Worm (Caenorhabditis elegans) whole organism, L2 larva: ENCODE results near the gene srz-64.

Experiments
- C34F6.9 ChIP-seq: fragments of 150-350 bp; optimal IDR thresholded peaks from 2 replicates; lab custom pipeline; 2014; ENCODE audit warnings: missing biosample characterization, missing genetic modification characterization
- F13H6.1 ChIP-seq: sonication (generic microtip); optimal IDR thresholded peaks from 2 replicates; lab custom pipeline; 2016; ENCODE audit warnings: missing genetic modification characterization, missing compliant biosample characterization
- Y55F3AM.14 ChIP-seq: fragments of 200-800 bp; sonication (Bioruptor generic); optimal IDR thresholded peaks from 2 replicates; lab custom pipeline; 2018; ENCODE audit warnings: mild to moderate bottlenecking, missing genetic modification characterization, missing compliant biosample characterization
- ZK546.5 ChIP-seq: sonication (generic microtip); optimal IDR thresholded peaks from 2 replicates; lab custom pipeline; 2017; ENCODE audit warnings: missing biosample characterization, missing genetic modification characterization
- alr-1 ChIP-seq: fragments of 150-350 bp; optimal IDR thresholded peaks from 2 replicates; lab custom pipeline; 2014; ENCODE audit warnings: missing biosample characterization, missing genetic modification characterization
- aly-2 ChIP-seq: fragments of 150-350 bp; optimal IDR thresholded peaks from 2 replicates; lab custom pipeline; 2014; ENCODE audit warnings: missing biosample characterization, missing genetic modification characterization
- blmp-1 ChIP-seq: sonication (generic microtip); optimal IDR thresholded peaks from 2 replicates; lab custom pipeline; 2017; ENCODE audit warnings: missing genetic modification characterization, mild to moderate bottlenecking, missing compliant biosample characterization, antibody characterized with exemption, moderate library complexity; ENCODE audit not compliant: insufficient read depth
- ceh-82 ChIP-seq: fragments of 150-350 bp; optimal IDR thresholded peaks from 2 replicates; lab custom pipeline; 2014; ENCODE audit warnings: missing biosample characterization, missing genetic modification characterization
- crh-2 ChIP-seq: sonication (generic microtip); optimal IDR thresholded peaks from 2 replicates; lab custom pipeline; 2017; ENCODE audit warnings: missing biosample characterization, missing genetic modification characterization
- dmd-4 ChIP-seq: sonication (generic microtip); optimal IDR thresholded peaks from 2 replicates; lab custom pipeline; 2017; ENCODE audit warnings: missing biosample characterization, missing genetic modification characterization
- egl-27 ChIP-seq: sonication (generic microtip); optimal IDR thresholded peaks from 3 replicates; lab custom pipeline; 2017; ENCODE audit warnings: missing biosample characterization, missing genetic modification reagents, missing genetic modification characterization
- elt-1 ChIP-seq: fragments of 150-350 bp; optimal IDR thresholded peaks from 2 replicates; lab custom pipeline; 2014; ENCODE audit warnings: missing biosample characterization, missing genetic modification characterization
- elt-3 ChIP-seq: sonication (generic microtip); optimal IDR thresholded peaks from 2 replicates; lab custom pipeline; 2017; ENCODE audit warnings: missing biosample characterization, missing genetic modification characterization
- fos-1 ChIP-seq: fragments of 150-350 bp; optimal IDR thresholded peaks from 2 replicates; lab custom pipeline; 2014; ENCODE audit warnings: missing biosample characterization, missing genetic modification characterization
- lin-11 ChIP-seq: fragments of 150-350 bp; sonication (generic microtip); optimal IDR thresholded peaks from 2 replicates; lab custom pipeline; 2014; ENCODE audit warnings: missing biosample characterization, missing genetic modification characterization, inconsistent platforms, mixed read lengths
- lin-39 ChIP-seq: fragments of 150-350 bp; optimal IDR thresholded peaks from 2 replicates; lab custom pipeline; 2014; ENCODE audit warnings: missing biosample characterization, missing genetic modification reagents, missing genetic modification characterization
- lsy-2 ChIP-seq, 2 experiments: fragments of 150-350 bp in 1 of 2; sonication (generic microtip) in 1 of 2; optimal IDR thresholded peaks; 2 replicates each; lab custom pipeline; 2014 to 2017; ENCODE audit warnings: missing biosample characterization in 2 of 2, missing genetic modification characterization in 2 of 2
- mab-5 ChIP-seq: fragments of 150-350 bp; optimal IDR thresholded peaks from 2 replicates; lab custom pipeline; 2014; ENCODE audit warnings: missing biosample characterization, missing genetic modification characterization
- nhr-10 ChIP-seq: sonication (generic microtip); optimal IDR thresholded peaks from 2 replicates; lab custom pipeline; 2017; ENCODE audit warnings: missing biosample characterization, missing genetic modification characterization
- nhr-11 ChIP-seq: fragments of 150-350 bp; optimal IDR thresholded peaks from 2 replicates; lab custom pipeline; 2014; ENCODE audit warnings: missing biosample characterization, missing genetic modification characterization
- nhr-12 ChIP-seq: fragments of 150-350 bp; optimal IDR thresholded peaks from 2 replicates; lab custom pipeline; 2014; ENCODE audit warnings: missing biosample characterization, missing genetic modification characterization
- nhr-129 ChIP-seq: fragments of 150-350 bp; optimal IDR thresholded peaks from 2 replicates; lab custom pipeline; 2014; ENCODE audit warnings: missing biosample characterization, missing genetic modification characterization
- nhr-21 ChIP-seq: fragments of 150-350 bp; optimal IDR thresholded peaks from 2 replicates; lab custom pipeline; 2014; ENCODE audit warnings: missing biosample characterization, missing genetic modification characterization
- nhr-6 ChIP-seq: fragments of 150-350 bp; optimal IDR thresholded peaks from 2 replicates; lab custom pipeline; 2014; ENCODE audit warnings: missing biosample characterization, missing genetic modification characterization
- nhr-77 ChIP-seq: fragments of 150-350 bp; optimal IDR thresholded peaks from 2 replicates; lab custom pipeline; 2014; ENCODE audit warnings: missing biosample characterization, missing genetic modification characterization
- sem-4 ChIP-seq: fragments of 150-350 bp; optimal IDR thresholded peaks from 2 replicates; lab custom pipeline; 2014; ENCODE audit warnings: missing biosample characterization, missing genetic modification reagents, missing genetic modification characterization
- sma-3 ChIP-seq: sonication (generic microtip); optimal IDR thresholded peaks from 2 replicates; lab custom pipeline; 2016; ENCODE audit warnings: missing genetic modification reagents, missing genetic modification characterization, missing compliant biosample characterization
- sma-9 ChIP-seq, 2 experiments: fragments of 150-350 bp in 1 of 2; sonication (generic microtip) in 1 of 2; optimal IDR thresholded peaks; 2 replicates each; lab custom pipeline; 2014 to 2016; ENCODE audit warnings: missing genetic modification characterization in 2 of 2, mild to moderate bottlenecking in 1 of 2, missing biosample characterization in 1 of 2, missing compliant biosample characterization in 1 of 2, missing genetic modification reagents in 1 of 2, moderate library complexity in 1 of 2
- snpc-4 ChIP-seq: fragments of 150-350 bp; optimal IDR thresholded peaks from 2 replicates; lab custom pipeline; 2014; ENCODE audit warnings: missing biosample characterization, missing genetic modification characterization
- unc-39 ChIP-seq: fragments of 150-350 bp; optimal IDR thresholded peaks from 2 replicates; lab custom pipeline; 2014; ENCODE audit warnings: missing biosample characterization, missing genetic modification characterization
- unc-55 ChIP-seq: fragments of 150-350 bp; sonication (generic microtip); optimal IDR thresholded peaks from 3 replicates; lab custom pipeline; 2014; ENCODE audit warnings: missing biosample characterization, missing genetic modification reagents, missing genetic modification characterization
- zag-1 ChIP-seq: fragments of 150-350 bp; optimal IDR thresholded peaks from 2 replicates; lab custom pipeline; 2014; ENCODE audit warnings: missing biosample characterization, missing genetic modification characterization
- ztf-1 ChIP-seq: fragments of 200-800 bp; sonication (Bioruptor generic); conservative IDR thresholded peaks from 2 replicates; pipeline ENCODE4 v1.3.6; 2022; ENCODE audit warnings: missing genetic modification characterization, missing compliant biosample characterization
- ztf-11 ChIP-seq: sonication (generic microtip); optimal IDR thresholded peaks from 2 replicates; lab custom pipeline; 2017; ENCODE audit warnings: missing biosample characterization, missing genetic modification characterization
- ztf-4 ChIP-seq: fragments of 150-350 bp; optimal IDR thresholded peaks from 2 replicates; lab custom pipeline; 2014; ENCODE audit warnings: missing biosample characterization, missing genetic modification characterization

Gene srz-64

DNA sequence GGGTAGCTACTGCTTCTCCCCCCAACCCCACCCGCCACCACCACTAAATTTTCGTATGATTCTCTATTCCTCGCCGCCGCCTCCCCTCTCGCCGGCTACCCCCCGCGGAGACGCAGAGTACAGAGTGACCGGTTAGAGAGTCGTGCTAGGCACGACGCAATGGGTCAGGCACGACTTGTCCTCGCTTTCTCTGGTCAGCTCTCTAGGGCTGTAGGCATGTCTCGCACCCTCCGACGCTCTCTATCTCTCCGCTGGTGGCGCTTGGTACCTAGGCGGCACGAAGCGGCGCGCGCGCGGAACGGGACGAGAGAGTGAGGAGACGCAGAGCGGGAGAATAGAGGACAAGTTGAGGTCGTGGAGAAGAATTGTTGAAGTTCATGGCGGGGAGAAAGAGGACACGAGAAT lies 46.2 kb downstream of the srz-64 start (continued):
- TF ChIP-seq ztf-4 (tag; lab: Kevin White, UChicago) (no peak), C34F6.9 (tag; lab: Kevin White, UChicago) (peak; percentile 43), sma-9 (GFP tag; optimal IDR thresholded peaks at IDR 0.05; lab: Kevin White, UChicago) (peak; percentile 91), sma-9 (tag; optimal IDR thresholded peaks at IDR 0.05; lab: Kevin White, UChicago) (no peak), nhr-12 (no peak)

- TF ChIP-seq unc-39 (tag; lab: Kevin White, UChicago), result no peak
- no peak for TF ChIP-seq Y55F3AM.14 (GFP tag; lab: Kevin White, UChicago)
- no peak for TF ChIP-seq ztf-4 (tag; lab: Kevin White, UChicago)
- no peak for TF ChIP-seq F13H6.1 (tag; lab: Kevin White, UChicago)
Measured at ce11 chrII:1245783-1246182, 47.3 kb downstream of the srz-64 start.

ce11 chrII:1244420-1244959 lies 48.6 kb downstream of the srz-64 start:
- TF ChIP-seq nhr-129 (no peak), Y55F3AM.14 (GFP tag; lab: Kevin White, UChicago) (peak; percentile 39), elt-3 (tag; lab: Kevin White, UChicago) (no peak), nhr-11 (tag; lab: Kevin White, UChicago) (no peak), nhr-6 (tag; lab: Kevin White, UChicago) (no peak), nhr-10 (tag; lab: Kevin White, UChicago) (no peak), crh-2 (no peak), ceh-82 (tag; lab: Kevin White, UChicago) (no peak), zag-1 (tag; lab: Kevin White, UChicago) (no peak), ztf-11 (tag; lab: Kevin White, UChicago) (no peak), egl-27 (no peak), lsy-2 (tag; optimal IDR thresholded peaks at IDR 0.05; lab: Kevin White, UChicago) (peak in 1 of 2 experiments; percentile 3), fos-1 (tag; lab: Kevin White, UChicago) (no peak), C34F6.9 (tag; lab: Kevin White, UChicago) (no peak), unc-55 (GFP tag; lab: Kevin White, UChicago) (peak; percentile 49), sma-3 (GFP tag; lab: Kevin White, UChicago) (no peak), nhr-21 (tag; lab: Kevin White, UChicago) (peak; percentile 56), ztf-1 (GFP tag; lab: Robert Waterston, UW) (no peak), blmp-1 (tag; lab: Kevin White, UChicago) (peak; percentile 46), snpc-4 (tag; lab: Kevin White, UChicago) (no peak), nhr-77 (tag; lab: Kevin White, UChicago) (no peak), elt-1 (tag; lab: Kevin White, UChicago) (no peak), alr-1 (no peak), lin-39 (no peak), aly-2 (tag; lab: Kevin White, UChicago) (no peak), lin-11 (no peak), ZK546.5 (tag; lab: Kevin White, UChicago) (no peak), sma-9 (GFP tag; optimal IDR thresholded peaks at IDR 0.05; lab: Kevin White, UChicago) (no peak), sma-9 (tag; optimal IDR thresholded peaks at IDR 0.05; lab: Kevin White, UChicago) (no peak), ztf-4 (tag; lab: Kevin White, UChicago) (no peak)

ce11 chrII:1242475-1242874 lies 50.6 kb downstream of the srz-64 start:
- TF ChIP-seq F13H6.1 (tag; lab: Kevin White, UChicago) (peak; percentile 78), lsy-2 (tag; optimal IDR thresholded peaks at IDR 0.05; lab: Kevin White, UChicago) (peak in 1 of 2 experiments; percentile 58), mab-5 (tag; lab: Kevin White, UChicago) (peak; percentile 14), unc-55 (GFP tag; lab: Kevin White, UChicago) (peak; percentile 71), sem-4 (tag; lab: Kevin White, UChicago) (no peak), sma-9 (GFP tag; optimal IDR thresholded peaks at IDR 0.05; lab: Kevin White, UChicago) (peak; percentile 53), sma-9 (tag; optimal IDR thresholded peaks at IDR 0.05; lab: Kevin White, UChicago) (no peak), fos-1 (tag; lab: Kevin White, UChicago) (peak; percentile 1), dmd-4 (tag; lab: Kevin White, UChicago) (no peak)
